Worm (Caenorhabditis elegans) whole organism, late embryonic: ENCODE measurements around the gene F35A5.5.

Experiments used
- ama-1 ChIP-seq: fragments of 150-350 bp; optimal IDR thresholded peaks from 2 replicates; lab custom pipeline; 2014
- fax-1 ChIP-seq: sonication (generic microtip); optimal IDR thresholded peaks from 2 replicates; lab custom pipeline; 2016; ENCODE audit warnings: missing genotype, missing genetic modification characterization, missing compliant biosample characterization
- pha-2 ChIP-seq: sonication (generic microtip); optimal IDR thresholded peaks from 2 replicates; lab custom pipeline; 2017; ENCODE audit warnings: mild to moderate bottlenecking, missing genetic modification characterization, missing compliant biosample characterization

DNA sequence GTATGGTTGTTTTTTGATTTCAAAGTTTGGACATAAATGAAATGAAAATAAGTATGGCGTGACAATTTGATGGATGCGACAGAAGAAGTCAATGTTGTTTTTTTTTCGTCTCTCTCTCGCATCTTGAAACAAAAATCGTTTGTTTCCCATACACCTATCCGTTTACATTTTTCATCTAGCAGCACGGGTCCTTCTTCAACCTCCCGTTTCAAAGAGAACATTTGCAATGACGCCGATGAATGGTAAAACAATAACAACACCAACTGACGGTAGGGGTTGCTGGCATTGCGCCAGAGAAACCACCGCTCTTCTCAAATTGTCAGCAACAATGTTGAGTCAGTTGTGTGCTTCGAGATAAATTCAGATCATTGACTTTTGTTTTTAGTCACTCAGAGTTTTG, 43.6 kb upstream of the F35A5.5 start:
- TF ChIP-seq pha-2 (tag; lab: Kevin White, UChicago), result no peak
- TF ChIP-seq fax-1 (tag; lab: Kevin White, UChicago), result no peak
- no peak for TF ChIP-seq ama-1
